Worm (Caenorhabditis elegans) whole organism, late embryonic: ENCODE data around the gene nac-2.

Experiments
- ama-1 ChIP-seq: fragments of 150-350 bp; optimal IDR thresholded peaks from 2 replicates; lab custom pipeline; 2014
- ceh-34 ChIP-seq: sonication (generic microtip); optimal IDR thresholded peaks from 2 replicates; lab custom pipeline; 2016; ENCODE audit warnings: mild to moderate bottlenecking, missing genetic modification characterization, missing compliant biosample characterization
- dmd-4 ChIP-seq: sonication (generic microtip); optimal IDR thresholded peaks from 2 replicates; lab custom pipeline; 2016; ENCODE audit warnings: borderline replicate concordance, missing genetic modification characterization, missing compliant biosample characterization
- lim-6 ChIP-seq: sonication (generic microtip); optimal IDR thresholded peaks from 2 replicates; lab custom pipeline; 2016; ENCODE audit warnings: missing genetic modification characterization, missing compliant biosample characterization
- nfya-1 ChIP-seq: sonication (generic microtip); optimal IDR thresholded peaks from 2 replicates; lab custom pipeline; 2017; ENCODE audit warnings: missing genetic modification characterization, mild to moderate bottlenecking, missing compliant biosample characterization, antibody characterized with exemption, moderate library complexity
- nhr-11 ChIP-seq: fragments of 150-350 bp; optimal IDR thresholded peaks from 2 replicates; lab custom pipeline; 2014; ENCODE audit warnings: missing biosample characterization, missing genetic modification characterization
- sox-2 ChIP-seq: fragments of 200-800 bp; sonication (Bioruptor generic); IDR thresholded peaks from 2 replicates; pipeline ENCODE4 v1.3.6; 2022; ENCODE audit warnings: missing genetic modification reagents, missing genetic modification characterization, missing compliant biosample characterization
- unc-3 ChIP-seq, 2 experiments: fragments of 200-800 bp in 1 of 2; sonication (Bioruptor generic) in 1 of 2; sonication (generic microtip) in 1 of 2; conservative IDR thresholded peaks in 1 of 2; optimal IDR thresholded peaks in 1 of 2; 2 replicates each; pipeline versions ENCODE4 v1.3.6 to Lab custom; 2016 to 2022; ENCODE audit warnings: missing compliant biosample characterization in 2 of 2, missing genetic modification characterization in 2 of 2, missing genetic modification reagents in 1 of 2

ce11 chrIII:9050600-9050999 lies 7.5 kb upstream of the nac-2 start, which contains the start of gene ikke-1:
- TF ChIP-seq nhr-11 (tag; lab: Kevin White, UChicago) (no peak), sox-2 (GFP tag; lab: Robert Waterston, UW) (no peak), dmd-4 (tag; lab: Kevin White, UChicago) (no peak), nfya-1 (tag; lab: Kevin White, UChicago) (no peak), ama-1 (lab: Kevin White, UChicago) (no peak), lim-6 (no peak), unc-3 (GFP tag; conservative IDR thresholded peaks at IDR 0.05; lab: Robert Waterston, UW) (no peak), unc-3 (tag; optimal IDR thresholded peaks at IDR 0.05; lab: Kevin White, UChicago) (no peak), ceh-34 (no peak)
